Worm (Caenorhabditis elegans): ENCODE data around the gene kle-2.
"Not testable (repeated sequence)": the region's sequence is repeated elsewhere in the genome, so short reads cannot be mapped to it uniquely, and the experiment has no call there.

kle-2 gene

ce11 chrIII:7948802-7949201, 7.3 kb downstream of the kle-2 start, which contains the start of gene col-90:
col-90 (plus strand) TSS chrIII:7948838.
- TF ChIP-seq ets-7 (tag; optimal IDR thresholded peaks at IDR 0.05) (no peak), pes-1 (GFP tag; IDR thresholded peaks at IDR 0.05) (no peak), ama-1 (optimal IDR thresholded peaks at IDR 0.05) (no peak), tbx-11 (GFP tag; IDR thresholded peaks at IDR 0.05) (no peak), aly-1 (tag; optimal IDR thresholded peaks at IDR 0.05) (no peak), scrt-1 (GFP tag; IDR thresholded peaks at IDR 0.05) (no peak), ceh-13 (GFP tag; optimal IDR thresholded peaks at IDR 0.05) (no peak), hmbx-1 (tag; optimal IDR thresholded peaks at IDR 0.05) (no peak), ceh-36 (tag; optimal IDR thresholded peaks at IDR 0.05) (no peak), sea-1 (GFP tag; conservative IDR thresholded peaks at IDR 0.05) (no peak), hmg-4 (GFP tag; optimal IDR thresholded peaks at IDR 0.05) (no peak)

- TF ChIP-seq ceh-13 (GFP tag; optimal IDR thresholded peaks at IDR 0.05) (no peak), tra-4 (tag; optimal IDR thresholded peaks at IDR 0.05) (no peak), ceh-36 (tag; optimal IDR thresholded peaks at IDR 0.05) (no peak), sea-1 (GFP tag; conservative IDR thresholded peaks at IDR 0.05) (no peak), pes-1 (GFP tag; IDR thresholded peaks at IDR 0.05) (no peak)
Observed at ce11 chrIII:7950447-7950846, 8.9 kb downstream of the kle-2 start.

- no peak for TF ChIP-seq ama-1 (optimal IDR thresholded peaks at IDR 0.05)
- TF ChIP-seq hmbx-1 (tag; optimal IDR thresholded peaks at IDR 0.05), result no peak
- no peak for TF ChIP-seq aly-1 (tag; optimal IDR thresholded peaks at IDR 0.05)
- no peak for TF ChIP-seq flt-1 (GFP tag; IDR thresholded peaks at IDR 0.05)
- TF ChIP-seq hmg-4 (GFP tag; optimal IDR thresholded peaks at IDR 0.05), result no peak
Observed at ce11 chrIII:7952077-7952765, 10.7 kb downstream of the kle-2 start, which contains the start of gene C29E4.15. C29E4.15 (plus strand) TSS chrIII:7952623.

- TF ChIP-seq flt-1 (GFP tag; IDR thresholded peaks at IDR 0.05), result no peak
- no peak for TF ChIP-seq tra-4 (tag; optimal IDR thresholded peaks at IDR 0.05)
- no peak for TF ChIP-seq aly-1 (tag; optimal IDR thresholded peaks at IDR 0.05)
- no peak for TF ChIP-seq B0310.2 (tag; optimal IDR thresholded peaks at IDR 0.05)
- no peak for TF ChIP-seq hnd-1 (tag; optimal IDR thresholded peaks at IDR 0.05)
- TF ChIP-seq ceh-36 (tag; optimal IDR thresholded peaks at IDR 0.05), result no peak
- TF ChIP-seq ceh-13 (GFP tag; optimal IDR thresholded peaks at IDR 0.05), result no peak
- no peak for TF ChIP-seq pes-1 (GFP tag; IDR thresholded peaks at IDR 0.05)
- no peak for TF ChIP-seq hmg-4 (GFP tag; optimal IDR thresholded peaks at IDR 0.05)
- no peak for TF ChIP-seq F13C5.2 (tag; optimal IDR thresholded peaks at IDR 0.05)
- no peak for TF ChIP-seq ama-1 (optimal IDR thresholded peaks at IDR 0.05)
- TF ChIP-seq sea-1 (GFP tag; conservative IDR thresholded peaks at IDR 0.05), result no peak
- no peak for TF ChIP-seq tbx-37 (GFP tag; conservative IDR thresholded peaks at IDR 0.05)
- no peak for TF ChIP-seq scrt-1 (GFP tag; IDR thresholded peaks at IDR 0.05)
- no peak for TF ChIP-seq hmbx-1 (tag; optimal IDR thresholded peaks at IDR 0.05)
Observed at ce11 chrIII:7953208-7953607, 11.7 kb downstream of the kle-2 start, which contains the start of gene let-754. let-754 (minus strand) TSS chrIII:7953308.

- no peak for TF ChIP-seq ceh-13 (GFP tag; optimal IDR thresholded peaks at IDR 0.05)
- no peak for TF ChIP-seq flt-1 (GFP tag; IDR thresholded peaks at IDR 0.05)
- no peak for TF ChIP-seq ama-1 (optimal IDR thresholded peaks at IDR 0.05)
- TF ChIP-seq F13C5.2 (tag; optimal IDR thresholded peaks at IDR 0.05), result no peak
Observed at ce11 chrIII:7956965-7957364, 15.4 kb downstream of the kle-2 start, which contains the start of gene C29E4.9. C29E4.9 (minus strand) TSS chrIII:7957065.

- no peak for TF ChIP-seq tbx-11 (GFP tag; IDR thresholded peaks at IDR 0.05)
- no peak for TF ChIP-seq tra-4 (tag; optimal IDR thresholded peaks at IDR 0.05)
- no peak for TF ChIP-seq hmbx-1 (tag; optimal IDR thresholded peaks at IDR 0.05)
- TF ChIP-seq aly-1 (tag; optimal IDR thresholded peaks at IDR 0.05), result no peak
- TF ChIP-seq hnd-1 (tag; optimal IDR thresholded peaks at IDR 0.05), result no peak
- no peak for TF ChIP-seq F13C5.2 (tag; optimal IDR thresholded peaks at IDR 0.05)
- TF ChIP-seq ets-7 (tag; optimal IDR thresholded peaks at IDR 0.05), result no peak
- no peak for TF ChIP-seq sea-1 (GFP tag; conservative IDR thresholded peaks at IDR 0.05)
- TF ChIP-seq pes-1 (GFP tag; IDR thresholded peaks at IDR 0.05), result no peak
- TF ChIP-seq B0310.2 (tag; optimal IDR thresholded peaks at IDR 0.05), result no peak
- TF ChIP-seq ama-1 (optimal IDR thresholded peaks at IDR 0.05), result no peak
- TF ChIP-seq flt-1 (GFP tag; IDR thresholded peaks at IDR 0.05), result no peak
- no peak for TF ChIP-seq tbx-37 (GFP tag; conservative IDR thresholded peaks at IDR 0.05)
- no peak for TF ChIP-seq scrt-1 (GFP tag; IDR thresholded peaks at IDR 0.05)
Observed at ce11 chrIII:7958085-7958484, 16.6 kb downstream of the kle-2 start, which contains the start of gene C29E4.11. C29E4.11 (minus strand) TSS chrIII:7958114.

ce11 chrIII:7958922-7959609, 17.5 kb downstream of the kle-2 start, which contains the start of gene F54H12.10:
F54H12.10 (minus strand) TSS chrIII:7958972.
- not testable (repeated sequence) for TF ChIP-seq ceh-13 (GFP tag; optimal IDR thresholded peaks at IDR 0.05); ets-7 (tag; optimal IDR thresholded peaks at IDR 0.05); hmbx-1 (tag; optimal IDR thresholded peaks at IDR 0.05)

ce11 chrIII:7962641-7963040, 21.1 kb downstream of the kle-2 start, which contains the start of gene F54H12.4:
F54H12.4 (minus strand) TSS chrIII:7962741.
- not testable (repeated sequence) for TF ChIP-seq hnd-1 (tag; optimal IDR thresholded peaks at IDR 0.05); ets-7 (tag; optimal IDR thresholded peaks at IDR 0.05); tbx-37 (GFP tag; conservative IDR thresholded peaks at IDR 0.05)

Data from whole organism, early embryonic.